Worm (Caenorhabditis elegans): Measurements from ENCODE around the gene T04C9.3.

T04C9.3 gene

DNA sequence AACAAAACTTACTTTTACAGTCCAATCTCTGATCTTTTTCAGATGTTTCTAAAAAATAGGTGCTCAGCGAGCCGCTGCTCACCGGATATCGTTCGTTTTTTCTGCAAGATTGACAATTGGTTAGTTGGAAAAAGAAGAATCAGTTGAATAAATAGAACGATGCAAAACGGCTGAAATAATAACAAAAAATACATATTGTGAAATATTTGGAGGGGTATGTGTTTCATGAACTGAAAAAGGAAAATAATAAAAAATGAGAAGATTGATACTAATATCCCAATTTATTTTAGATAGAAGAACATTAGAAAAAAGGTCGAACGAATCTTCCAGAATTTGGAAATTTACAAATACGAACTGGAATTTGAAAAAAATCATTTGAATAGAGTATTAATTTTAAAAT, 3.4 kb upstream of the T04C9.3 start, which contains the start of gene frm-2:
TSS of gene frm-2 (minus strand) at position 101 of the 400 bp plus-strand sequence.
- TF ChIP-seq T22C8.4 (GFP tag; IDR thresholded peaks at IDR 0.05) (no peak), klf-2 (GFP tag; conservative IDR thresholded peaks at IDR 0.05) (no peak)

DNA sequence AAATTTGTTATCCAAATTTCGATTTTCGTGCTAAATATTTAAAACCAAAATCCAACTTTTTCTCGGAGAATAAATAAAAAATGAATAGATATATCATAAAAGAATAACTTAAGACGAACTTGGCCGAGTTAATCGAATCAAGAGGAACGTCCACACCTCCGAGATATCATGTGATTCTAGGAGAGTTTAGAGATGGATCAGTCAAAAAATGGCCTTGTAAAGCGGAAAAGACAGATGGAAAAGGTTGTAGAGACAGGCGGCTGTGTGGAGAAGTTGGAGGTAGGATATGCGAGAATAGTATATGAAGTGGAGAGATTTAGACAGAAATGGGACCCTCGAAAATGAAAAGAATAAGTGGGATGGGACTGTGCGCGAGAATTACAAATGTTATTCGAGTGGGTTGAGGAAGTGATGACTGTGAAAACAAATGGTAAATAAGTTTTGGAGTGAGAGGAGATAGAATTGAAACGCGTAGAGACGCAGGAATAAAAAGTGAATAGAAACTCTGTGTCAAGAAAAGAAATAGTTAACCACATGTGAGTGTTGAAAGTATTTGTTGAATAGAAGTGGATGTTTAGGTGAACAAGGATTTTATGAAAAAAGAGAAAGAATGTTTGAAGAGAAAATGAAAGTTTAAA, 2.6 kb upstream of the T04C9.3 start:
- TF ChIP-seq tab-1 (GFP tag; IDR thresholded peaks at IDR 0.05) = no peak
- no peak for TF ChIP-seq flt-1 (GFP tag; IDR thresholded peaks at IDR 0.05)
- TF ChIP-seq klf-2 (GFP tag; conservative IDR thresholded peaks at IDR 0.05) = no peak
- TF ChIP-seq cog-1 (tag; optimal IDR thresholded peaks at IDR 0.05) = no peak
- no peak for TF ChIP-seq T22C8.4 (GFP tag; IDR thresholded peaks at IDR 0.05)
- no peak for TF ChIP-seq ref-1 (GFP tag; conservative IDR thresholded peaks at IDR 0.05)
- TF ChIP-seq ztf-29 (GFP tag; IDR thresholded peaks at IDR 0.05) = no peak
- no peak for TF ChIP-seq ztf-23 (GFP tag; IDR thresholded peaks at IDR 0.05)
- no peak for TF ChIP-seq med-1 (GFP tag; optimal IDR thresholded peaks at IDR 0.05; ENCODE audit: insufficient read depth)

DNA sequence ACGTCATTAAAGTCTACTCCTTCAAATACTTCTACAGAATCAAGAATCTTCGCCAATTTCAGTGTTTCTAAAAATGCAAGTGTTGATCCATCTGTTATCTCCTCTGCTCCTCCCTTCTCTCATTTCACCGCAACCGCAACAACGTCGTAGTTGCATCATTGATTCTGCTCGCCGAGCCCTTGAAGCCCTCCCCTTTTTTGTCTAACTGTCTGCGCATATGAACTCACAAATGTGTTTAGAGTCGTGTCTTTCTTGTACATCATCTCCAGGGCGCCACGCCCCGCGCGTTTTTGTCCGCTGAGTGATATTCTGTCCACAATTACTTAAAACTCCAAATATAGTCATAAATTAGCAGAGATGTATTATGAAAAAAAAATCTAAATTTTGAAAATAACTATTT, 2.6 kb downstream of the T04C9.3 start:
- TF ChIP-seq ztf-23 (GFP tag; IDR thresholded peaks at IDR 0.05) = no peak
- no peak for TF ChIP-seq flt-1 (GFP tag; IDR thresholded peaks at IDR 0.05)
- TF ChIP-seq ztf-29 (GFP tag; IDR thresholded peaks at IDR 0.05) = no peak
- TF ChIP-seq med-1 (GFP tag; optimal IDR thresholded peaks at IDR 0.05; ENCODE audit: insufficient read depth) = no peak
- no peak for TF ChIP-seq tab-1 (GFP tag; IDR thresholded peaks at IDR 0.05)
- TF ChIP-seq cog-1 (tag; optimal IDR thresholded peaks at IDR 0.05) = no peak
- TF ChIP-seq ref-1 (GFP tag; conservative IDR thresholded peaks at IDR 0.05) = no peak
- no peak for TF ChIP-seq T22C8.4 (GFP tag; IDR thresholded peaks at IDR 0.05)

DNA sequence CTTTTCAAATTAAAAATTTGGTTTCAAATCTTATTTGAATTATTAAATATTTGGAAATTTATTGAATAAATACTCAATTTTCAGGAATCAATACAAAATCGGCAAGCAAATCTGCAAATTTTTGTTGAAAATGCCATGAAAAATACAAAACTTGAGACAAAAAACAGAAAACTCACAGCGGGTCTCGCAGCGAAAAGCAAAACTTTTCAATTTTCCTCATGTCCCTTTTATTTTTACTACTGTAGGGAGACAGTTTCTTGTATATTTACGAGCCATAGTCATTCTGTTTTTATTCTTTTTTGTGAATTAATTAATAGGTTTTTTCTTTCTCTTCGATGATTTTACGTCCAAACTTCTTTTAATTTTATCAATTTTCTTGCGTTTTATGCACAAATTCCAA, 3.0 kb downstream of the T04C9.3 start:
- TF ChIP-seq klf-2 (GFP tag; conservative IDR thresholded peaks at IDR 0.05) = no peak
- no peak for TF ChIP-seq ref-1 (GFP tag; conservative IDR thresholded peaks at IDR 0.05)
- no peak for TF ChIP-seq cog-1 (tag; optimal IDR thresholded peaks at IDR 0.05)
- TF ChIP-seq med-1 (GFP tag; optimal IDR thresholded peaks at IDR 0.05; ENCODE audit: insufficient read depth) = no peak
- TF ChIP-seq T22C8.4 (GFP tag; IDR thresholded peaks at IDR 0.05) = no peak
- TF ChIP-seq ztf-23 (GFP tag; IDR thresholded peaks at IDR 0.05) = no peak
- TF ChIP-seq tab-1 (GFP tag; IDR thresholded peaks at IDR 0.05) = no peak

DNA sequence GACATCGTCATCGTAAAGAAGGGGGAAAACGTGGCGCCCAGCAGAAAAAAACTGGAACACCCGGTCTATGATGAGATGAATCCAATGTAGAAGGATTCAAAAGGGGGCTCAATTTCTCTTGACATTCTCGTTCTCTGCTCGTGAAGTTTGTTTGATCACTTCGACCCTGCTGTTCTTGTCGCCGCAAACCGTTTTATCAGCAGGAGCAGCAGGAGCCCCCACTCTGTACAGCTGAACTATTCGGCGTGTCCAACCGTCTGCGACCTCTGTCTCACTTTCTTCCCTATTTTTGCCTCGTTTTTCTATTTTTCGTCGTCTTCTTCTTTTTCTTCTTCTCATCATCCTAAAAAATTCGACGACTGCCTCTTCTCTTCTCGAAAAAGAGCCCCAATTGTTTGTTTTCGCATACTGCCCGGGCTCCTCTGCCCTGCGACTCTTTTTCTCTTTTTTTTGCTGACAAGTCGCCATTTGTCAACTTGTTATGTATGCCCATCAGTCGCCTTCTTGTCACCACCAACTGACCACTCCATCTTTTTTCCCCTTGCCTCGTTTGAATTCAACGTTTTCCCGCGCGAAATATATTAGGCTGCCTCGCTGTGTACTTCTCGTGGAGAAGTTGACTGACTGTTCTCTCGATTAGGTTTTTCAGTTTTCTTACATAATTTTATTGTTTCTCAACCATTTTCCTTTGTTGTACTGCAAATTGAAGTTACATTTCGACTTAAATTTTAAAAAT, 3.7 kb downstream of the T04C9.3 start:
- TF ChIP-seq ztf-29 (GFP tag; IDR thresholded peaks at IDR 0.05) (no peak), klf-2 (GFP tag; conservative IDR thresholded peaks at IDR 0.05) (no peak), T22C8.4 (GFP tag; IDR thresholded peaks at IDR 0.05) (no peak), ztf-23 (GFP tag; IDR thresholded peaks at IDR 0.05) (no peak)

DNA sequence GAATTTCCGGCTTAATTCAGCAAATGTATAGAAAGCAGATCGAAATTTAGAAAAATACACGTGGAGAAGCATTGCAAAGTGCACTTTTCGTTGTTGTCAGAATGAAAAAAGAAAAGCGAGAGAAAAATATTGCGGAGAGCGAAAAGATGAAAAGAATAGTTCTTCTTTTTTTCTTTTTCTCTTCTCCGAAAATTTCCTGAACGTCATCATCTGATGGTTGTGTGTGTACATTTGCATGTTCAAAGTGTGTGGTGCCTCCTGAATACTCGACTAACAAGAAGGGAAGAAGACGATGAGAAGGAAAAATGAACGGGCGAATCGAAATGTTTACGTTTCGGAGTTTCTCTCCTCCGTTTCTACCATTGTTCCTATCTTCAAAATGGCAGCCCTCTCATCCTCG, 4.7 kb downstream of the T04C9.3 start:
- no peak for TF ChIP-seq med-1 (GFP tag; optimal IDR thresholded peaks at IDR 0.05; ENCODE audit: insufficient read depth)

DNA sequence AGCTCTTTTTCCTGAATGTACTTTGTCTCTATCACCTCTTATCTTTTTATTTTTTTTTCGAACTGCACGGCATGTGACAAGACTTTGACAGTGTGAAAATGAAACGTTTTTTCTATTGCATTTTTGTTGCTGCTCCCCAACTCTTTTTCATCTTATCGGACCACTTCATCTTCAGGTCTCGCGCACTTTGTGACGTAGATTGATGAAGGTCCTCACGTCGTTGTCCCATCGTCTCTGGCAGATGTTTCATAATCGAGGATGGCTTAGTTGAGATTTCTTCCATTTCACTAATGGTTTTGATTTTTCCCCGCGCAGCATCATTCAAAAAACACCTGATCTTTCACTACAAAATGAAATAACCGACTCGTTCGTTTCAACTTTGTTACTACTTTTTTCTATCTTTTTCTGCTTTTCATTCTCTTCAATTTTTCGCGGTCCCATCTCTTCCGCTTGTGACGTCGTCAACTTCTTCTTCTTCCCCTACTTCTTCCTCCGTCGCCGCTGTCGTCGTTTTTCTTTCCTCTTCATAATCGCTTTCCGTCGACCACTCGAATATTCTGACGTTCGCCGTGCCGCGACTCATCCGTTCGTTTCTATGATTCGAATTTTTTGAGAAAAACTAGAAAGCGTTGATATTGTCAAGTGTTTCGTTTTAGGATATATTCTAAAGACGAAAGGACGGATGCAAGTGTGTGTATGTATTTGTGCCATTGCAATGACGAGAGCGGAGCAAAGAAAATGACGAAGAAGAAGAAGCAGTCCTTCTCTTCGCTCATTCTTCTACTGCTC, 5.9 kb downstream of the T04C9.3 start, which contains the start of gene T04C9.2:
TSS of gene T04C9.2 (plus strand) at position 739 of the 789 bp plus-strand sequence.
- TF ChIP-seq ztf-29 (GFP tag; IDR thresholded peaks at IDR 0.05) (no peak), flt-1 (GFP tag; IDR thresholded peaks at IDR 0.05) (no peak), T22C8.4 (GFP tag; IDR thresholded peaks at IDR 0.05) (no peak), cog-1 (tag; optimal IDR thresholded peaks at IDR 0.05) (no peak), ztf-23 (GFP tag; IDR thresholded peaks at IDR 0.05) (no peak), med-1 (GFP tag; optimal IDR thresholded peaks at IDR 0.05; ENCODE audit: insufficient read depth) (no peak), klf-2 (GFP tag; conservative IDR thresholded peaks at IDR 0.05) (no peak), tab-1 (GFP tag; IDR thresholded peaks at IDR 0.05) (no peak), ref-1 (GFP tag; conservative IDR thresholded peaks at IDR 0.05) (no peak)

DNA sequence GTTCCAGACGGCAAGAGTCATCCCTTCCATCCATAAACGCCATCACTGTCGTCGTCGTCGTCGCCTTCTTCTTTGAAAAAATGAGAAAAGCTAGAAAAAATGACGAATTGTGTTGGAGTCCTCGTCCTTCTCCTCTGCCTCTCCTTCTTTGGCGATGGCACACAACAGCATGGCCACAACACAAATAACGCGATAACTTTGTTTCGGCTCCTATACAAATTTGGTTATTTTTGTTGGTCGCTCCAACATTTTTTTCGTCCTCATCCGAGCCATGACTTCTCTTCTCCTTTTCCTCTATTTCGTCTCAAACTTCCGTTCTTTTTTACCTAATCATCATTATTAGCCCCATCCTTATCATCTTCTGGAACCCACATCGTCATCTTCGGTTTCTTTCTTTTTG, 6.6 kb downstream of the T04C9.3 start:
- TF ChIP-seq flt-1 (GFP tag; IDR thresholded peaks at IDR 0.05) = 0 out of 2 replicates have a peak, but pooled peaks have one; percentile 37
- no peak for TF ChIP-seq klf-2 (GFP tag; conservative IDR thresholded peaks at IDR 0.05)
- no peak for TF ChIP-seq med-1 (GFP tag; optimal IDR thresholded peaks at IDR 0.05; ENCODE audit: insufficient read depth)
- TF ChIP-seq ref-1 (GFP tag; conservative IDR thresholded peaks at IDR 0.05) = no peak
- TF ChIP-seq T22C8.4 (GFP tag; IDR thresholded peaks at IDR 0.05) = no peak
- TF ChIP-seq ztf-29 (GFP tag; IDR thresholded peaks at IDR 0.05) = no peak
- no peak for TF ChIP-seq cog-1 (tag; optimal IDR thresholded peaks at IDR 0.05)
- no peak for TF ChIP-seq ztf-23 (GFP tag; IDR thresholded peaks at IDR 0.05)

DNA sequence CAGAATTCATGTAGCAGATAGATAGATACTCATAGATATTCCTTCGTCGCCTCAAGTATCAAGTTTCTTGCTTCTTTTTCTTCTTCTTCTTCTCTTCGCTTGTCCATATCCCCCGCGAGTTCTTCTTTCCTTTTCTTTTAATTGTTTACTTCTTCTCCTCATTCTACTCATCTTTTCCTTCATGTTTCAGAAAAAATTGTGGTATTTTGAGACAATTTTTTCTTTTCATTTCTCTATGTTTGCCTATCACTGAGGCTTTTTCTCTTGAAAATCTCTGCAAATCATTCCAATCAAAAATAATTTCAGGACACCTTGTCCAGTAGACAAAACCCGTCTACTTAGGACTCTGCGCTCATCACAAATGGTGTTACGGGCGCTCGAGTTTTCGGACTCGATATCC, 7.5 kb downstream of the T04C9.3 start, which contains the start of gene T04C9.1:
TSS of gene T04C9.1 (plus strand) at position 301 of the 400 bp plus-strand sequence.
- no peak for TF ChIP-seq flt-1 (GFP tag; IDR thresholded peaks at IDR 0.05)

DNA sequence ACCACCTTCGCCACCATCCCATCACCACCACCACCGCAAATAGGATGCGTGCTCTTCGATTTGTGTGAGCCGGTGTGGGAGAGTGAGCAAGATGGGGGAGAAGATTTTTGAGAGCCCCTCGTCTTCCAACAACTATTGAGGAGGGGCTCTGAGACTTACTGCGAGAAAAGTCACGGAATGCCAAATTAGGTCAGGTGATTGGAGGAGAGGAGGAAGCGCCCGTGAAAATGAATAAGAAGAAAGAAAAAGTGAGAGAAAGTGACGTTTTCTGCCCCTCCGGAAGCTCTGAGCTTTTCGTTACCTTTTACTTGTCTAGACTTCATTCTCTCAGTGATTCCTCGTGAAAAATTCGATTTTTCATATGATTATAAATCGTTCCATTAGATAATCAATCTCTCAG, 13.2 kb downstream of the T04C9.3 start:
- no peak for TF ChIP-seq flt-1 (GFP tag; IDR thresholded peaks at IDR 0.05)
- no peak for TF ChIP-seq ref-1 (GFP tag; conservative IDR thresholded peaks at IDR 0.05)
- TF ChIP-seq cog-1 (tag; optimal IDR thresholded peaks at IDR 0.05) = no peak
- no peak for TF ChIP-seq ztf-23 (GFP tag; IDR thresholded peaks at IDR 0.05)
- TF ChIP-seq klf-2 (GFP tag; conservative IDR thresholded peaks at IDR 0.05) = no peak
- TF ChIP-seq tab-1 (GFP tag; IDR thresholded peaks at IDR 0.05) = no peak
- TF ChIP-seq ztf-29 (GFP tag; IDR thresholded peaks at IDR 0.05) = no peak
